Fruit fly (Drosophila melanogaster): ENCODE measurements around the gene Adgf-A2.

Gene Adgf-A2

dm6 chr3L:17757156-17758083, 6.5 kb downstream of the Adgf-A2 start (continued):
- TF ChIP-seq achi (GFP tag; optimal IDR thresholded peaks at IDR 0.05) (peak; percentile 78), CG6854 (GFP tag; optimal IDR thresholded peaks at IDR 0.05) (no peak), CG34406 (GFP tag; optimal IDR thresholded peaks at IDR 0.05) (peak; percentile 74), CG3919 (GFP tag; optimal IDR thresholded peaks at IDR 0.05) (peak; percentile 79), Eip78C (GFP tag) (peak; percentile 93), CG3032 (tag; optimal IDR thresholded peaks at IDR 0.05) (peak; percentile 80), lz (GFP tag; optimal IDR thresholded peaks at IDR 0.05) (peak; percentile 77), CG8319 (GFP tag; optimal IDR thresholded peaks at IDR 0.05) (peak; percentile 68), Blimp-1 (GFP tag; optimal IDR thresholded peaks at IDR 0.05) (peak; percentile 49), eg (GFP tag; IDR thresholded peaks at IDR 0.05) (peak; percentile 51; the same call in 2 of the 3 replicates), Eip93F (GFP tag; optimal IDR thresholded peaks at IDR 0.05) (no peak), net (GFP tag; optimal IDR thresholded peaks at IDR 0.05) (peak; percentile 69), Ets21C (GFP tag; optimal IDR thresholded peaks at IDR 0.05) (peak; percentile 59), CG1621 (tag; optimal IDR thresholded peaks at IDR 0.05) (peak; percentile 71), dac (GFP tag; optimal IDR thresholded peaks at IDR 0.05) (no peak), fd85E (GFP tag; optimal IDR thresholded peaks at IDR 0.05) (peak; percentile 38), CG9139 (GFP tag; optimal IDR thresholded peaks at IDR 0.05) (peak; percentile 51), OdsH (GFP tag; optimal IDR thresholded peaks at IDR 0.05) (peak; percentile 77), Sox102F (GFP tag; optimal IDR thresholded peaks at IDR 0.05) (peak; percentile 69), CG11294 (GFP tag; IDR thresholded peaks at IDR 0.05) (no peak), Gug (GFP tag; IDR thresholded peaks at IDR 0.05) (peak; percentile 43; the same call in 1 of the 2 replicates)

- TF ChIP-seq vri (GFP tag; optimal IDR thresholded peaks at IDR 0.05) = peak; percentile 69
- TF ChIP-seq Sox102F (GFP tag; optimal IDR thresholded peaks at IDR 0.05) = no peak
- no peak for TF ChIP-seq fkh (GFP tag; optimal IDR thresholded peaks at IDR 0.05)
- peak; percentile 75 for TF ChIP-seq svp (GFP tag)
- no peak for TF ChIP-seq Eip78C (GFP tag)
- TF ChIP-seq cyc (GFP tag; optimal IDR thresholded peaks at IDR 0.05) = no peak
- no peak for TF ChIP-seq Ets21C (GFP tag; optimal IDR thresholded peaks at IDR 0.05)
- TF ChIP-seq fd85E (GFP tag; optimal IDR thresholded peaks at IDR 0.05) = no peak
- no peak for TF ChIP-seq CG16779 (tag; optimal IDR thresholded peaks at IDR 0.05)
- no peak for TF ChIP-seq fd59A (GFP tag; optimal IDR thresholded peaks at IDR 0.05)
- no peak for TF ChIP-seq esn (GFP tag; optimal IDR thresholded peaks at IDR 0.05)
- no peak for TF ChIP-seq CG8632 (GFP tag; optimal IDR thresholded peaks at IDR 0.05)
- TF ChIP-seq dac (GFP tag; optimal IDR thresholded peaks at IDR 0.05) = no peak
- no peak for TF ChIP-seq CG31627 (GFP tag; optimal IDR thresholded peaks at IDR 0.05)
- no peak for TF ChIP-seq CG6163 (GFP tag; IDR thresholded peaks at IDR 0.05)
- TF ChIP-seq Eip75B (GFP tag; optimal IDR thresholded peaks at IDR 0.05) = no peak
- no peak for TF ChIP-seq Met (GFP tag; optimal IDR thresholded peaks at IDR 0.05)
These were observed 9.7 kb downstream of the Adgf-A2 start for dm6 chr3L:17754285-17754684.

DNA sequence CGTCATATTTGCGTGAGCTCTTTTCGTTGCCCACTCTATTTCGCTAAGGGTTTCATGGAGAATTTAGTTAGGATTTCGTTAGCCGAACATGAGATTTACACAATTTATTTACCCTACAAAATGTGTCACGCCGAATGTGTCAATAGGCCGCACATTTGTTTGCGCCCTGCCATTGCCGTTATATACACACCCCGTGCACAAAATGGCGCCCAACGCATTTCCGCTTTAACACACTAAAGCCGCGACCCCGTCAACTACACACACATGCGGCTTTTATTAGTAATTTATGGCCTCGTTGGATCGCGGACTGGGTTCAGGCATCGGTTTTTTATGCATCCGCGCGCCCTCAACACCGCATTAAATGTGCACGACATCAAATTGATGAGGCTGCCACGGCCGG, 13.5 kb downstream of the Adgf-A2 start, which contains the start of gene Adgf-B:
Gene Adgf-B, minus strand, starts transcription at position 101 of the 400 bp plus-strand sequence.
- TF ChIP-seq Blimp-1 (GFP tag; optimal IDR thresholded peaks at IDR 0.05) = no peak
- TF ChIP-seq CG7368 (GFP tag; optimal IDR thresholded peaks at IDR 0.05) = no peak
- no peak for TF ChIP-seq fd59A (GFP tag; optimal IDR thresholded peaks at IDR 0.05)
- TF ChIP-seq CG10669 (GFP tag; optimal IDR thresholded peaks at IDR 0.05) = no peak
- TF ChIP-seq acj6 (GFP tag; optimal IDR thresholded peaks at IDR 0.05) = no peak
- no peak for TF ChIP-seq esn (GFP tag; optimal IDR thresholded peaks at IDR 0.05)
- no peak for TF ChIP-seq vri (GFP tag; optimal IDR thresholded peaks at IDR 0.05)
- no peak for TF ChIP-seq CG6808 (GFP tag; optimal IDR thresholded peaks at IDR 0.05)
- TF ChIP-seq topi (GFP tag; optimal IDR thresholded peaks at IDR 0.05) = no peak
- no peak for TF ChIP-seq Smox (GFP tag; optimal IDR thresholded peaks at IDR 0.05)
- TF ChIP-seq fd85E (GFP tag; optimal IDR thresholded peaks at IDR 0.05) = no peak
- TF ChIP-seq Lpt (GFP tag; optimal IDR thresholded peaks at IDR 0.05) = no peak
- no peak for TF ChIP-seq achi (GFP tag; optimal IDR thresholded peaks at IDR 0.05)
- TF ChIP-seq CG11902 (GFP tag; optimal IDR thresholded peaks at IDR 0.05) = no peak
- no peak for TF ChIP-seq cyc (GFP tag; optimal IDR thresholded peaks at IDR 0.05)
